Worm (Caenorhabditis elegans): ENCODE data around the gene grl-14.

DNA sequence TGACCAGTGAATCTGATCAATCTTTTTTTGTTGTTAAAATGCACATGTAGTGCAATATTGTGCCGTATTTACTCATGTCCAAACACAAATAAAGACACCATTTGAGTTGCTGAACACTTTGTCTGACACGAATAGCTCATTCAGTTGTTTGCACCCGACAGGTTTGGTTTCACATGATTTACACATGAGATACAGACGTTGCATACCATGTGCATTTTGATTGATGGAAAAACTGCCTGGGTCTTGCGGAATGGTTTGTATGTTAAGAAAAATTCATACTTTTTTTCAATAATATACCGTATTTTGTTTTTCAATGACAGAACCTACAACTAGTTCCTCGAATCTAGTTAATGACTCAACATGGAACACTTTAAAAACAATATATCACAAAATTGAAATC, 45.8 kb downstream of the grl-14 start:
- TF ChIP-seq ama-1 (optimal IDR thresholded peaks at IDR 0.05) (no peak), dpl-1 (GFP tag; optimal IDR thresholded peaks at IDR 0.05) (no peak), mep-1 (tag; optimal IDR thresholded peaks at IDR 0.05) (no peak), nhr-19 (GFP tag; conservative IDR thresholded peaks at IDR 0.05) (no peak), elt-3 (tag; optimal IDR thresholded peaks at IDR 0.05) (no peak), ztf-11 (tag; optimal IDR thresholded peaks at IDR 0.05) (no peak), aha-1 (tag; optimal IDR thresholded peaks at IDR 0.05) (no peak), nhr-47 (tag; optimal IDR thresholded peaks at IDR 0.05) (no peak)

Measured in whole organism, L1 larva.